Fruit fly (Drosophila melanogaster) whole organism, embryonic: ENCODE results near the gene Lcch3.

ENCODE experiments used
- BEAF-32 ChIP-seq: fragments of 200-800 bp; sonication (Bioruptor generic); optimal IDR thresholded peaks from 3 replicates; lab custom pipeline; 2017; ENCODE audit warnings: missing biosample characterization, missing genetic modification characterization, mild to moderate bottlenecking, moderate library complexity, missing genetic modification reagents
- CG10267 ChIP-seq: fragments of 200-800 bp; sonication (Bioruptor generic); optimal IDR thresholded peaks from 2 replicates; lab custom pipeline; 2018; ENCODE audit warnings: missing biosample characterization, mild to moderate bottlenecking, missing genetic modification characterization, moderate library complexity
- CG10565 ChIP-seq: fragments of 200-800 bp; sonication (Bioruptor generic); optimal IDR thresholded peaks from 3 replicates; lab custom pipeline; 2016; ENCODE audit warnings: missing biosample characterization, mild to moderate bottlenecking, missing genetic modification characterization
- CG10979 ChIP-seq: fragments of 200-800 bp; sonication (Bioruptor generic); optimal IDR thresholded peaks from 2 replicates; lab custom pipeline; 2018; ENCODE audit warnings: missing biosample characterization, mild to moderate bottlenecking, missing genetic modification characterization, moderate library complexity
- CG12391 ChIP-seq: fragments of 200-800 bp; sonication (Bioruptor generic); optimal IDR thresholded peaks from 3 replicates; lab custom pipeline; 2018; ENCODE audit warnings: missing biosample characterization, mild to moderate bottlenecking, missing genetic modification characterization, moderate library complexity
- CG15479 ChIP-seq: fragments of 200-800 bp; sonication (Bioruptor generic); optimal IDR thresholded peaks from 3 replicates; lab custom pipeline; 2019; ENCODE audit warnings: missing biosample characterization, mild to moderate bottlenecking, missing genetic modification characterization, moderate library complexity
- CG15514 ChIP-seq: fragments of 200-800 bp; sonication (Bioruptor generic); optimal IDR thresholded peaks from 3 replicates; lab custom pipeline; 2017; ENCODE audit warnings: missing biosample characterization, missing genetic modification characterization, mild to moderate bottlenecking, moderate library complexity, missing genetic modification reagents
- CG18764 ChIP-seq: fragments of 200-800 bp; sonication (Bioruptor generic); optimal IDR thresholded peaks from 3 replicates; lab custom pipeline; 2016; ENCODE audit warnings: missing biosample characterization, missing genetic modification characterization
- CG3065 ChIP-seq: fragments of 200-800 bp; sonication (Bioruptor generic); optimal IDR thresholded peaks from 2 replicates; lab custom pipeline; 2016; ENCODE audit warnings: missing biosample characterization, missing genetic modification characterization
- CG7372 ChIP-seq: fragments of 200-800 bp; sonication (Bioruptor generic); IDR thresholded peaks from 2 replicates; pipeline ENCODE4 v1.3.6; 2022; ENCODE audit warnings: missing biosample characterization, missing genetic modification characterization
- CG8290 ChIP-seq, 3 experiments: fragments of 200-800 bp; sonication (Bioruptor generic); optimal IDR thresholded peaks; 2 replicates each; lab custom pipeline; 2016 to 2019; ENCODE audit warnings: missing biosample characterization in 3 of 3, missing genetic modification characterization in 3 of 3, mild to moderate bottlenecking in 2 of 3, moderate library complexity in 1 of 3
- Dbx ChIP-seq: fragments of 200-800 bp; sonication (Bioruptor generic); IDR thresholded peaks from 3 replicates; pipeline ENCODE4 v1.3.6; 2022; ENCODE audit warnings: missing biosample characterization, missing genetic modification characterization
- Dfd ChIP-seq, 2 experiments: fragments of >200 bp; optimal IDR thresholded peaks; 2 replicates each; lab custom pipeline; 2017; ENCODE audit warnings: missing biosample characterization in 2 of 2, missing genetic modification characterization in 2 of 2
- Eip74EF ChIP-seq, 2 experiments: fragments of 200-800 bp in 1 of 2; fragments of >200 bp in 1 of 2; sonication (Bioruptor generic) in 1 of 2; optimal IDR thresholded peaks; 2 replicates each; lab custom pipeline; 2017 to 2019; ENCODE audit warnings: missing biosample characterization in 2 of 2, missing genetic modification characterization in 2 of 2, mild to moderate bottlenecking in 1 of 2, moderate library complexity in 1 of 2
- Elba2 ChIP-seq: fragments of 200-800 bp; sonication (Bioruptor generic); optimal IDR thresholded peaks from 3 replicates; lab custom pipeline; 2016; ENCODE audit warnings: missing biosample characterization, missing genetic modification characterization
- Ets65A ChIP-seq: fragments of 200-800 bp; sonication (Bioruptor generic); peaks from one replicate; lab custom pipeline; 2016; ENCODE audit warnings: missing biosample characterization, missing genetic modification characterization
- H2.0 ChIP-seq: fragments of 200-800 bp; sonication (Bioruptor generic); IDR thresholded peaks from 2 replicates; pipeline ENCODE4 v1.3.6; 2022; ENCODE audit warnings: missing biosample characterization, missing genetic modification characterization
- Med ChIP-seq: fragments of 200-800 bp; sonication (Bioruptor generic); peaks from one replicate; lab custom pipeline; 2016; ENCODE audit warnings: missing biosample characterization, missing genetic modification characterization, mild to moderate bottlenecking, inconsistent platforms, moderate library complexity
- Mrtf ChIP-seq: fragments of 200-800 bp; sonication (Bioruptor generic); IDR thresholded peaks from 3 replicates; pipeline ENCODE4 v1.3.6; 2022; ENCODE audit warnings: missing biosample characterization, missing genetic modification characterization
- NK7.1 ChIP-seq: fragments of 200-800 bp; sonication (Bioruptor generic); optimal IDR thresholded peaks from 3 replicates; lab custom pipeline; 2016; ENCODE audit warnings: missing biosample characterization, missing genetic modification characterization
- Pdp1 ChIP-seq, 2 experiments: fragments of 200-800 bp; sonication (Bioruptor generic); optimal IDR thresholded peaks; 3 replicates each; lab custom pipeline; 2016; ENCODE audit warnings: missing biosample characterization in 2 of 2, missing genetic modification characterization in 2 of 2, mild to moderate bottlenecking in 1 of 2, moderate library complexity in 1 of 2
- Trl ChIP-seq, 3 experiments: fragments of >200 bp in 2 of 3; fragments of 200-800 bp in 1 of 3; sonication (Bioruptor generic) in 1 of 3; optimal IDR thresholded peaks; 2 replicates in 1 of 3; 3 replicates in 2 of 3; lab custom pipeline; 2016 to 2017; ENCODE audit warnings: missing biosample characterization in 1 of 3, missing genetic modification characterization in 1 of 3
- al ChIP-seq: fragments of 200-800 bp; sonication (Bioruptor generic); IDR thresholded peaks from 2 replicates; pipeline ENCODE4 v1.3.6; 2022; ENCODE audit warnings: missing biosample characterization, missing genetic modification characterization
- ap ChIP-seq: fragments of 200-800 bp; sonication (Bioruptor generic); IDR thresholded peaks from 2 replicates; pipeline ENCODE4 v1.3.6; 2022; ENCODE audit warnings: missing biosample characterization, missing genetic modification characterization
- ci ChIP-seq: fragments of 200-800 bp; sonication (Bioruptor generic); IDR thresholded peaks from 3 replicates; pipeline ENCODE4 v1.3.6; 2022; ENCODE audit warnings: missing biosample characterization, missing genetic modification characterization
- fd64A ChIP-seq: fragments of 200-800 bp; sonication (Bioruptor generic); optimal IDR thresholded peaks from 3 replicates; lab custom pipeline; 2018; ENCODE audit warnings: missing biosample characterization, mild to moderate bottlenecking, missing genetic modification characterization
- grn ChIP-seq: fragments of 200-800 bp; sonication (Bioruptor generic); optimal IDR thresholded peaks from 3 replicates; lab custom pipeline; 2017; ENCODE audit warnings: missing biosample characterization, missing genetic modification characterization
- gro ChIP-seq: fragments of 200-800 bp; sonication (Bioruptor generic); optimal IDR thresholded peaks from 2 replicates; lab custom pipeline; 2016; ENCODE audit warnings: missing biosample characterization, missing genetic modification characterization
- insv ChIP-seq, 2 experiments: fragments of 200-800 bp; sonication (Bioruptor generic); optimal IDR thresholded peaks; 3 replicates each; lab custom pipeline; 2016 to 2018; ENCODE audit warnings: missing biosample characterization in 2 of 2, missing genetic modification characterization in 2 of 2
- maf-S ChIP-seq: fragments of 200-800 bp; sonication (Bioruptor generic); optimal IDR thresholded peaks from 2 replicates; lab custom pipeline; 2016; ENCODE audit warnings: missing biosample characterization, missing genetic modification characterization
- pan ChIP-seq, 4 experiments: fragments of >200 bp in 3 of 4; fragments of 200-800 bp in 1 of 4; sonication (Bioruptor generic) in 1 of 4; optimal IDR thresholded peaks in 3 of 4; IDR thresholded peaks in 1 of 4; 2 replicates each; pipeline versions ENCODE4 v1.3.6 to Lab custom; 2017 to 2022; ENCODE audit warnings: missing biosample characterization in 2 of 4, missing genetic modification characterization in 2 of 4, mixed read lengths in 1 of 4
- psq ChIP-seq: fragments of 200-800 bp; sonication (Bioruptor generic); optimal IDR thresholded peaks from 2 replicates; lab custom pipeline; 2017; ENCODE audit warnings: missing biosample characterization, missing genetic modification characterization
- pzg ChIP-seq: fragments of 200-800 bp; sonication (Bioruptor generic); optimal IDR thresholded peaks from 3 replicates; lab custom pipeline; 2018; ENCODE audit warnings: missing biosample characterization, mild to moderate bottlenecking, missing genetic modification characterization, moderate library complexity
- seq ChIP-seq: fragments of 200-800 bp; sonication (Bioruptor generic); IDR thresholded peaks from 2 replicates; pipeline ENCODE4 v1.3.6; 2022; ENCODE audit warnings: missing biosample characterization, missing genetic modification characterization
- tap ChIP-seq: fragments of 200-800 bp; optimal IDR thresholded peaks from 3 replicates; lab custom pipeline; 2019; ENCODE audit warnings: missing biosample characterization, mild to moderate bottlenecking, missing genetic modification characterization, moderate library complexity
- zen ChIP-seq: fragments of 200-800 bp; sonication (Bioruptor generic); optimal IDR thresholded peaks from 3 replicates; lab custom pipeline; 2018; ENCODE audit warnings: missing biosample characterization, mild to moderate bottlenecking, missing genetic modification characterization, moderate library complexity

Lcch3 gene

dm6 chrX:15924805-15925204 lies at the start of gene Lcch3:
Lcch3 (plus strand) TSS chrX:15925105.
- TF ChIP-seq CG3065 (GFP tag; lab: Kevin White, UChicago) (no peak), CG10565 (no peak), seq (no peak), H2.0 (no peak), Eip74EF (GFP tag; optimal IDR thresholded peaks at IDR 0.05; lab: Kevin White, UChicago) (no peak), psq (GFP tag; lab: Kevin White, UChicago) (no peak), Med (GFP tag; lab: Kevin White, UChicago) (no peak), CG10979 (tag; lab: Kevin White, UChicago) (no peak), al (GFP tag; lab: Robert Waterston, UW) (no peak), pzg (GFP tag; lab: Kevin White, UChicago) (peak; percentile 5), CG12391 (tag; lab: Kevin White, UChicago) (no peak), CG15514 (GFP tag; lab: Kevin White, UChicago) (peak; percentile 21), tap (no peak), CG7372 (GFP tag; lab: Robert Waterston, UW) (no peak), Pdp1 (GFP tag; optimal IDR thresholded peaks at IDR 0.05; lab: Kevin White, UChicago) (no peak), pan (optimal IDR thresholded peaks at IDR 0.05; lab: Kevin White, UChicago) (no peak), pan (GFP tag; optimal IDR thresholded peaks at IDR 0.05 in 1 of 2, IDR thresholded peaks at IDR 0.05 in 1 of 2) (no peak), BEAF-32 (GFP tag; lab: Kevin White, UChicago) (peak; percentile 3), Ets65A (peak; percentile 69), ap (no peak), Dbx (GFP tag; lab: Robert Waterston, UW) (no peak), maf-S (no peak), Mrtf (0 out of 3 replicates have a peak, but pooled peaks have one; percentile 5), grn (GFP tag; lab: Kevin White, UChicago) (no peak)

dm6 chrX:15875569-15875968 lies 49.3 kb upstream of the Lcch3 start:
- TF ChIP-seq NK7.1 = no peak
- TF ChIP-seq CG8290 (GFP tag; optimal IDR thresholded peaks at IDR 0.05; lab: Kevin White, UChicago) = peak; percentile 51
- peak in 1 of 2 experiments; percentile 32 for TF ChIP-seq CG8290 (tag; optimal IDR thresholded peaks at IDR 0.05; lab: Kevin White, UChicago)
- TF ChIP-seq zen (tag; lab: Kevin White, UChicago) = peak; percentile 70
- no peak for TF ChIP-seq ci (GFP tag; lab: Robert Waterston, UW)
- no peak for TF ChIP-seq fd64A (GFP tag; lab: Kevin White, UChicago)
- TF ChIP-seq Dfd (GFP tag; optimal IDR thresholded peaks at IDR 0.05; lab: Kevin White, UChicago) = no peak
- peak; percentile 67 for TF ChIP-seq CG10267 (tag; lab: Kevin White, UChicago)
- TF ChIP-seq insv (GFP tag; optimal IDR thresholded peaks at IDR 0.05; lab: Kevin White, UChicago) = peak; percentile 91 to 99
- no peak for TF ChIP-seq CG18764
- no peak for TF ChIP-seq gro (GFP tag; lab: Kevin White, UChicago)
- TF ChIP-seq CG15479 = peak; percentile 19
- TF ChIP-seq Elba2 = peak; percentile 46
- TF ChIP-seq Trl (optimal IDR thresholded peaks at IDR 0.05; lab: Kevin White, UChicago) = no peak
- TF ChIP-seq Trl (GFP tag; optimal IDR thresholded peaks at IDR 0.05; lab: Kevin White, UChicago) = no peak
